Worm (Caenorhabditis elegans) whole organism, L4 larva: ENCODE data around the gene C28C12.1.
A peak's percentile ranks its signal among the peaks of the same experiment; 100 is the strongest.

Source experiments
- Y5F2A.4 ChIP-seq: fragments of 200-800 bp; sonication (Bioruptor generic); optimal IDR thresholded peaks from 2 replicates; lab custom pipeline; 2018; ENCODE audit warnings: mild to moderate bottlenecking, missing genetic modification characterization, missing compliant biosample characterization
- Y75B8A.6 ChIP-seq: fragments of 200-800 bp; sonication (Bioruptor generic); IDR thresholded peaks from 2 replicates; pipeline ENCODE4 v1.3.6; 2022; ENCODE audit warnings: missing genetic modification reagents, missing genetic modification characterization, missing compliant biosample characterization
- daf-16 ChIP-seq, 3 experiments: sonication (generic microtip); optimal IDR thresholded peaks; 2 replicates each; lab custom pipeline; 2016 to 2017; ENCODE audit warnings: missing genetic modification characterization in 3 of 3, missing genetic modification reagents in 3 of 3, mild to moderate bottlenecking in 2 of 3, missing compliant biosample characterization in 2 of 3, missing biosample characterization in 1 of 3, moderate library complexity in 1 of 3
- nhr-10 ChIP-seq: fragments of 150-350 bp; optimal IDR thresholded peaks from 2 replicates; lab custom pipeline; 2014; ENCODE audit warnings: missing biosample characterization, missing genetic modification characterization
- nhr-76 ChIP-seq: fragments of 150-350 bp; optimal IDR thresholded peaks from 2 replicates; lab custom pipeline; 2014; ENCODE audit warnings: missing biosample characterization, missing genetic modification characterization
- nhr-77 ChIP-seq: fragments of 150-350 bp; optimal IDR thresholded peaks from 2 replicates; lab custom pipeline; 2014; ENCODE audit warnings: missing biosample characterization, missing genetic modification characterization

DNA sequence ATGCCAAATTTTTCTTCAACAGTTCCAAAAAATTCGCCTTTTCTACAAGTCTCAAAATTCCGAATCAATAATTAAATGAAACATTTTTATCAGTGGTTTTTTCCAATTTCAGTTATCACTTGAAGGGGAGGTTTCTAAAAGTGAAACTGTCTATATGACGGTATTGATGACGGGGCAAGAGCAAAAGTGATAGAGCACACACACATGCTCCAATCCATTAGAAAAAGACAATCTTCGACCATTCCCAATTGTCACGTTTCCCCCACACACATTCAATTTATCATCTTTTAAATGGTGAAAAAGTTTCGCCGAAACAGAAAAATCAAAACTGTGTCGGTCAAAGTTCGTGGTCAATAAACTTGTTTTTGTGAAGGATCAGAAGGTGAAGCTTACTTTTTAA lies 48.3 kb upstream of the C28C12.1 start:
- TF ChIP-seq nhr-76 (tag; lab: Kevin White, UChicago) (no peak), nhr-10 (tag; lab: Kevin White, UChicago) (no peak), Y75B8A.6 (no peak), daf-16 (GFP tag; optimal IDR thresholded peaks at IDR 0.05; lab: Kevin White, UChicago) (no peak), daf-16 (tag; optimal IDR thresholded peaks at IDR 0.05; lab: Kevin White, UChicago) (peak; percentile 53), nhr-77 (tag; lab: Kevin White, UChicago) (no peak), Y5F2A.4 (GFP tag; lab: Kevin White, UChicago) (no peak)
